Worm (Caenorhabditis elegans) whole organism, early embryonic: Measurements from ENCODE around the gene frl-1.

Source experiments
- B0310.2 ChIP-seq: sonication (generic microtip); optimal IDR thresholded peaks from 2 replicates; lab custom pipeline; 2016; ENCODE audit warnings: mild to moderate bottlenecking, missing genetic modification characterization, missing compliant biosample characterization
- F13C5.2 ChIP-seq: sonication (generic microtip); optimal IDR thresholded peaks from 2 replicates; lab custom pipeline; 2017; ENCODE audit warnings: mild to moderate bottlenecking, missing genetic modification characterization, inconsistent platforms, missing compliant biosample characterization
- aly-1 ChIP-seq: sonication (generic microtip); optimal IDR thresholded peaks from 2 replicates; lab custom pipeline; 2016; ENCODE audit warnings: missing genetic modification characterization, missing compliant biosample characterization
- ama-1 ChIP-seq: fragments of 150-350 bp; optimal IDR thresholded peaks from 2 replicates; lab custom pipeline; 2014
- ceh-13 ChIP-seq: fragments of 200-800 bp; sonication (Bioruptor generic); optimal IDR thresholded peaks from 2 replicates; lab custom pipeline; 2018; ENCODE audit warnings: mild to moderate bottlenecking, missing genetic modification characterization, missing compliant biosample characterization
- ceh-36 ChIP-seq: sonication (generic microtip); optimal IDR thresholded peaks from 2 replicates; lab custom pipeline; 2016; ENCODE audit warnings: missing genetic modification characterization, inconsistent platforms, missing compliant biosample characterization
- ets-7 ChIP-seq: sonication (generic microtip); optimal IDR thresholded peaks from 2 replicates; lab custom pipeline; 2016; ENCODE audit warnings: missing genotype, missing genetic modification characterization, missing compliant biosample characterization
- flt-1 ChIP-seq: fragments of 200-800 bp; sonication (Bioruptor generic); IDR thresholded peaks from 2 replicates; pipeline ENCODE4 v1.3.6; 2022; ENCODE audit warnings: missing genetic modification characterization, missing compliant biosample characterization
- hmbx-1 ChIP-seq: sonication (generic microtip); optimal IDR thresholded peaks from 2 replicates; lab custom pipeline; 2016; ENCODE audit warnings: mild to moderate bottlenecking, missing genetic modification characterization, missing compliant biosample characterization
- hmg-4 ChIP-seq: fragments of 200-800 bp; sonication (Bioruptor generic); optimal IDR thresholded peaks from 2 replicates; lab custom pipeline; 2018; ENCODE audit warnings: mild to moderate bottlenecking, missing genetic modification characterization, missing compliant biosample characterization
- hnd-1 ChIP-seq: sonication (generic microtip); optimal IDR thresholded peaks from 2 replicates; lab custom pipeline; 2016; ENCODE audit warnings: missing genetic modification characterization, missing compliant biosample characterization
- pes-1 ChIP-seq: fragments of 200-800 bp; sonication (Bioruptor generic); IDR thresholded peaks from 2 replicates; pipeline ENCODE4 v1.3.6; 2022; ENCODE audit warnings: missing genetic modification reagents, missing genetic modification characterization, missing compliant biosample characterization
- scrt-1 ChIP-seq: fragments of 200-800 bp; sonication (Bioruptor generic); IDR thresholded peaks from 2 replicates; pipeline ENCODE4 v1.3.6; 2022; ENCODE audit warnings: missing genetic modification characterization, missing compliant biosample characterization
- sea-1 ChIP-seq: fragments of 200-800 bp; sonication (Bioruptor generic); conservative IDR thresholded peaks from 2 replicates; pipeline ENCODE4 v1.3.6; 2022; ENCODE audit warnings: missing genetic modification characterization, missing compliant biosample characterization
- tbx-11 ChIP-seq: fragments of 200-800 bp; sonication (Bioruptor generic); IDR thresholded peaks from 2 replicates; pipeline ENCODE4 v1.3.6; 2022; ENCODE audit warnings: missing genetic modification characterization, missing compliant biosample characterization
- tbx-37 ChIP-seq: fragments of 200-800 bp; sonication (Bioruptor generic); conservative IDR thresholded peaks from 2 replicates; pipeline ENCODE4 v1.3.6; 2022; ENCODE audit warnings: missing genetic modification reagents, missing genetic modification characterization, missing compliant biosample characterization
- tra-4 ChIP-seq: sonication (generic microtip); optimal IDR thresholded peaks from 2 replicates; lab custom pipeline; 2017; ENCODE audit warnings: missing genetic modification characterization, missing compliant biosample characterization

frl-1 gene

ce11 chrIII:2092409-2092808, 31.5 kb upstream of the frl-1 start, which contains the start of gene Y48G9A.9:
Gene Y48G9A.9, plus strand, starts transcription at chrIII:2092709.
- TF ChIP-seq scrt-1 (GFP tag; lab: Robert Waterston, UW) (no peak), sea-1 (GFP tag; lab: Robert Waterston, UW) (no peak), ama-1 (lab: Kevin White, UChicago) (no peak), tbx-11 (GFP tag; lab: Robert Waterston, UW) (no peak), F13C5.2 (tag; lab: Kevin White, UChicago) (no peak), aly-1 (tag; lab: Kevin White, UChicago) (no peak)

- TF ChIP-seq tbx-37 (GFP tag; lab: Robert Waterston, UW) (no peak), pes-1 (no peak), ama-1 (lab: Kevin White, UChicago) (no peak), aly-1 (tag; lab: Kevin White, UChicago) (no peak), ceh-13 (GFP tag; lab: Kevin White, UChicago) (no peak)
Measured at ce11 chrIII:2098185-2098584, 25.8 kb upstream of the frl-1 start.

ce11 chrIII:2099808-2100366, 24.1 kb upstream of the frl-1 start:
- TF ChIP-seq ama-1 (lab: Kevin White, UChicago) (no peak), ets-7 (tag; lab: Kevin White, UChicago) (no peak), ceh-36 (tag; lab: Kevin White, UChicago) (no peak), F13C5.2 (tag; lab: Kevin White, UChicago) (no peak), tbx-11 (GFP tag; lab: Robert Waterston, UW) (no peak), tbx-37 (GFP tag; lab: Robert Waterston, UW) (no peak)

- TF ChIP-seq F13C5.2 (tag; lab: Kevin White, UChicago) (peak; percentile 56), ceh-36 (tag; lab: Kevin White, UChicago) (peak; percentile 4), tbx-37 (GFP tag; lab: Robert Waterston, UW) (no peak), hmg-4 (GFP tag; lab: Kevin White, UChicago) (peak; percentile 31)
Measured at ce11 chrIII:2100842-2101241, 23.1 kb upstream of the frl-1 start.

ce11 chrIII:2101310-2101709, 22.6 kb upstream of the frl-1 start:
- TF ChIP-seq tbx-11 (GFP tag; lab: Robert Waterston, UW) (no peak), hnd-1 (tag; lab: Kevin White, UChicago) (no peak), ceh-13 (GFP tag; lab: Kevin White, UChicago) (no peak), aly-1 (tag; lab: Kevin White, UChicago) (no peak), pes-1 (no peak), tbx-37 (GFP tag; lab: Robert Waterston, UW) (no peak), scrt-1 (GFP tag; lab: Robert Waterston, UW) (no peak), B0310.2 (no peak), ama-1 (lab: Kevin White, UChicago) (no peak), sea-1 (GFP tag; lab: Robert Waterston, UW) (no peak), tra-4 (tag; lab: Kevin White, UChicago) (no peak)

- TF ChIP-seq flt-1 (no peak), hnd-1 (tag; lab: Kevin White, UChicago) (no peak), tbx-11 (GFP tag; lab: Robert Waterston, UW) (no peak), hmbx-1 (no peak), B0310.2 (no peak), tra-4 (tag; lab: Kevin White, UChicago) (no peak), pes-1 (no peak), hmg-4 (GFP tag; lab: Kevin White, UChicago) (no peak), ceh-36 (tag; lab: Kevin White, UChicago) (no peak), ama-1 (lab: Kevin White, UChicago) (no peak), F13C5.2 (tag; lab: Kevin White, UChicago) (no peak), aly-1 (tag; lab: Kevin White, UChicago) (no peak), tbx-37 (GFP tag; lab: Robert Waterston, UW) (no peak), ceh-13 (GFP tag; lab: Kevin White, UChicago) (no peak), sea-1 (GFP tag; lab: Robert Waterston, UW) (no peak), scrt-1 (GFP tag; lab: Robert Waterston, UW) (no peak), ets-7 (tag; lab: Kevin White, UChicago) (no peak)
Measured at ce11 chrIII:2101895-2102345, 22.0 kb upstream of the frl-1 start, which contains the start of gene ppk-2. Gene ppk-2, plus strand, starts transcription at chrIII:2102295.

- no peak for TF ChIP-seq ets-7 (tag; lab: Kevin White, UChicago)
- no peak for TF ChIP-seq scrt-1 (GFP tag; lab: Robert Waterston, UW)
- no peak for TF ChIP-seq B0310.2
- no peak for TF ChIP-seq tra-4 (tag; lab: Kevin White, UChicago)
- TF ChIP-seq aly-1 (tag; lab: Kevin White, UChicago), result no peak
- no peak for TF ChIP-seq F13C5.2 (tag; lab: Kevin White, UChicago)
- no peak for TF ChIP-seq tbx-37 (GFP tag; lab: Robert Waterston, UW)
- no peak for TF ChIP-seq tbx-11 (GFP tag; lab: Robert Waterston, UW)
- no peak for TF ChIP-seq pes-1
- no peak for TF ChIP-seq hmg-4 (GFP tag; lab: Kevin White, UChicago)
- TF ChIP-seq ama-1 (lab: Kevin White, UChicago), result no peak
- no peak for TF ChIP-seq hnd-1 (tag; lab: Kevin White, UChicago)
- TF ChIP-seq ceh-13 (GFP tag; lab: Kevin White, UChicago), result no peak
- no peak for TF ChIP-seq sea-1 (GFP tag; lab: Robert Waterston, UW)
Measured at ce11 chrIII:2105935-2106334, 18.0 kb upstream of the frl-1 start.
